Worm (Caenorhabditis elegans): ENCODE results near the gene C09B9.2.
"Not testable (repeated sequence)": the region's sequence is repeated elsewhere in the genome, so short reads cannot be mapped to it uniquely, and the experiment has no call there.

DNA sequence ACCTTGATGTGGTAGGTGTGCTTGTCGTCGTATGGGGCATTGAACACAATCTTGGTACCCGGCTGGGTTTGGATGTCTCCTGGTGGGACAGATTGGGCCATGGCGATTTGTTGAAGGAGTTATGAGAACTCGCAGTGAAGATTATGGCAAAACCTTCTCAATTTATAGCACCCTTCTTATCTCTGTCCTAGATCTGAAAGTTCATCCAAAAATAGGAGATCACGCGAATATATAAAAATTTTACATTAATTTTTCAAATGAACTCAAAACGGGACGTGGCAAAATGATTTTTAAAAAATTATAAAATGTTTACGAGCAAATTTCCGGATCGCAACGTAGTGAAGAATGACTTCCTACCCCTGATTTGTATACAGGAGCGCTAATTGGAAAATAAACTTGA is 35.9 kb downstream of the C09B9.2 start, which contains the start of gene msp-53:
- not testable (repeated sequence) for TF ChIP-seq lin-39, mef-2, skn-1, pqm-1 (tag; optimal IDR thresholded peaks at IDR 0.05)

All from whole organism, L1 larva.